Worm (Caenorhabditis elegans) whole organism, late embryonic: Measurements from ENCODE around the gene gcy-7.

Source experiments
- ceh-48 ChIP-seq: sonication (generic microtip); optimal IDR thresholded peaks from 2 replicates; lab custom pipeline; 2016; ENCODE audit warnings: missing genetic modification characterization, inconsistent platforms, missing compliant biosample characterization
- ceh-9 ChIP-seq: sonication (generic microtip); optimal IDR thresholded peaks from 2 replicates; lab custom pipeline; 2016; ENCODE audit warnings: mild to moderate bottlenecking, missing genetic modification characterization, inconsistent platforms, missing compliant biosample characterization
- dmd-4 ChIP-seq: sonication (generic microtip); optimal IDR thresholded peaks from 2 replicates; lab custom pipeline; 2016; ENCODE audit warnings: borderline replicate concordance, missing genetic modification characterization, missing compliant biosample characterization
- dve-1 ChIP-seq: sonication (generic microtip); optimal IDR thresholded peaks from 2 replicates; lab custom pipeline; 2017; ENCODE audit warnings: antibody characterized with exemption, mild to moderate bottlenecking, missing genetic modification characterization, missing compliant biosample characterization
- eyg-1 ChIP-seq: sonication (generic microtip); optimal IDR thresholded peaks from 2 replicates; lab custom pipeline; 2016; ENCODE audit warnings: missing genotype, missing genetic modification characterization, missing compliant biosample characterization
- hlh-30 ChIP-seq: sonication (generic microtip); optimal IDR thresholded peaks from 2 replicates; lab custom pipeline; 2017; ENCODE audit warnings: antibody characterized with exemption, missing genetic modification characterization, missing compliant biosample characterization; ENCODE audit not compliant: insufficient read depth
- lin-11 ChIP-seq: fragments of 200-800 bp; sonication (Bioruptor generic); optimal IDR thresholded peaks from 2 replicates; lab custom pipeline; 2018; ENCODE audit warnings: mild to moderate bottlenecking, missing genetic modification characterization, missing compliant biosample characterization
- nfya-1 ChIP-seq: sonication (generic microtip); optimal IDR thresholded peaks from 2 replicates; lab custom pipeline; 2017; ENCODE audit warnings: missing genetic modification characterization, mild to moderate bottlenecking, missing compliant biosample characterization, antibody characterized with exemption, moderate library complexity
- nhr-11 ChIP-seq: fragments of 150-350 bp; optimal IDR thresholded peaks from 2 replicates; lab custom pipeline; 2014; ENCODE audit warnings: missing biosample characterization, missing genetic modification characterization
- pha-2 ChIP-seq: sonication (generic microtip); optimal IDR thresholded peaks from 2 replicates; lab custom pipeline; 2017; ENCODE audit warnings: mild to moderate bottlenecking, missing genetic modification characterization, missing compliant biosample characterization

- TF ChIP-seq dmd-4: no peak
- no peak for TF ChIP-seq hlh-30 (tag; lab: Kevin White, UChicago)
- TF ChIP-seq pha-2 (tag; lab: Kevin White, UChicago): no peak
- no peak for TF ChIP-seq dve-1 (tag; lab: Kevin White, UChicago)
- no peak for TF ChIP-seq lin-11 (tag; lab: Kevin White, UChicago)
- TF ChIP-seq ceh-48 (tag; lab: Kevin White, UChicago): no peak
- TF ChIP-seq eyg-1 (tag; lab: Kevin White, UChicago): no peak
- no peak for TF ChIP-seq nfya-1 (tag; lab: Kevin White, UChicago)
- TF ChIP-seq nhr-11 (tag; lab: Kevin White, UChicago): no peak
- no peak for TF ChIP-seq ceh-9 (tag; lab: Kevin White, UChicago)
These were observed 14.1 kb downstream of the gcy-7 start for ce11 chrV:8401267-8401666.
